Fruit fly (Drosophila melanogaster): ENCODE measurements around the gene nst.

DNA sequence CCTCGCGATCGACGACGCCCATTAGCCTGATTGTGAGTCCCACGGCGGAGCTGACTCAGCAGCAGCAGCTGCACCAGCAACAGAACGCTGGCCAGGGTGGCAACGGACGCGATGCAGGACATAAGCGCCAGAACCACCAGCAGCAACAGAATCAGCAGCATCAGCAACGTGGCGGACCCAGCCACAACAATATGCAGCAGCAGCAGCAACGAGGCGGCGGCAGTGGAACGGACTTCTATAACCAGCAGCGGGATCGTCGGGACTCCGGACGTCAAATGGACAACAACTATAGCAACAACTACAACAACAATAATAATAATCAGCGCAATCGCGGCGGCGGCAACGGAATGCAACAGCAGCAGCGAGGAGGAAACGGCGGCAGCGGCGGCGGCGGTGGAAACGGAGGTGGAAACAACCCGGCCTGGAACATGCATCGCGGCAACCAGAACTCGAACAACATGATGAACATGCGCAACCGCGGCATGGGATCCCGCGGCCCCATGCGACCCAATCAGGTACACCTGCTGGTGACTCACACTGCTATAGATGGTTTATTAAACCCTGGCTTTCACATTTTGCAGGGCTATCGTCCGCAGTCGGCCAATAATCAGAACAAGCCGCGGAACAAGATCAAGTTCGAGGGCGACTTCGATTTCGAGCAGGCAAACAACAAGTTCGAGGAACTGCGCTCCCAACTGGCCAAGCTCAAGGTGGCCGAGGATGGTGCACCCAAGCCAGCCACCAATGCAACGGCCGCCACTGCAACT is 12.3 kb downstream of the nst start:
- TF ChIP-seq CG16779 (tag; optimal IDR thresholded peaks at IDR 0.05), result no peak
- no peak for TF ChIP-seq Ets96B (tag; optimal IDR thresholded peaks at IDR 0.05)
- no peak for TF ChIP-seq esn (GFP tag; optimal IDR thresholded peaks at IDR 0.05)
- no peak for TF ChIP-seq Eip75B (GFP tag; optimal IDR thresholded peaks at IDR 0.05)
- no peak for TF ChIP-seq pdm3 (GFP tag; optimal IDR thresholded peaks at IDR 0.05)
- TF ChIP-seq salr (GFP tag; optimal IDR thresholded peaks at IDR 0.05), result no peak
- TF ChIP-seq Blimp-1 (GFP tag; optimal IDR thresholded peaks at IDR 0.05), result no peak
- no peak for TF ChIP-seq CG6854 (GFP tag; optimal IDR thresholded peaks at IDR 0.05)
- TF ChIP-seq fd59A (GFP tag; optimal IDR thresholded peaks at IDR 0.05), result no peak
- no peak for TF ChIP-seq Sox102F (GFP tag; optimal IDR thresholded peaks at IDR 0.05)
- no peak for TF ChIP-seq CG3919 (GFP tag; optimal IDR thresholded peaks at IDR 0.05)
- no peak for TF ChIP-seq CG6808 (GFP tag; optimal IDR thresholded peaks at IDR 0.05)
- TF ChIP-seq Hr39 (GFP tag; optimal IDR thresholded peaks at IDR 0.05), result no peak
- no peak for TF ChIP-seq topi (GFP tag; optimal IDR thresholded peaks at IDR 0.05)
